Fruit fly (Drosophila melanogaster): ENCODE data around the gene CG13280.

DNA sequence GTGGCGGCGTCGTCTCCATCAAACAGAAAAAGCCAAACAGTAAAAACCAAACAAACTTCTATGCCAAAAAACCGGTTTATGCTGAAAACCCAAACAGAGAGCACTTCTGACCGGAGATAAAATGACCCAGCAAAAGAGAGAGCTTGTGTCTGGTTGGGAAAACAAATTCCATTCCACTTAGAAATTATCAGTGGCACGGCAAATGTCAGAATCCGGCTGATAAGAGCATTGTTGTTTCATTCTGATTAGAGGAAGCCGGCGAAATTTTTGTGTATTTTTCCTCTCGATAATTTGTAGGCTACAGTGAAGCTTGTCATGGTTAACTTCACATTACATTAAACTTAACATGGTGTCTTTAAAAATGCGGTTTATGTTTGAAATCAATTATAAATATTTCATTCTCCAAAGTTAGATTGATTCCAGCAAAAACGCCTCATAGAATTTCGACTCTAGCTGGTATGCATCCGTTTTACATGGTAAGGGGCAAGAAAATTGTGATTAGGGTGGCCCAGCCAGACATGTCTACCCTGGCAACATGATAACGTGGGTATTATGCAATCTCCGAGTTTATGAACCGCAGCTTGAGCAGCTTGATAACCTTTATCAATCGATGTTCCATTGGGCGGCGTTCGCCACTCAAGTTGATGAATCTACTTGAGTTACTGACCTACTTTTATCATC is 3.3 kb downstream of the CG13280 start:
- TF ChIP-seq psq (optimal IDR thresholded peaks at IDR 0.05) (no peak), Sin3A (optimal IDR thresholded peaks at IDR 0.05) (no peak), Myc (optimal IDR thresholded peaks at IDR 0.05) (no peak)
